Worm (Caenorhabditis elegans): ENCODE data around the gene F35H8.12.

- TF ChIP-seq him-1 (tag; optimal IDR thresholded peaks at IDR 0.05): no peak
- TF ChIP-seq dao-5 (tag; optimal IDR thresholded peaks at IDR 0.05): no peak
These were observed 3.4 kb downstream of the F35H8.12 start, which contains the start of gene F35H8.2 for ce11 chrII:9554925-9555553.

All from whole organism, L4/young adult.